Worm (Caenorhabditis elegans): ENCODE results near the gene F09F9.3.

- TF ChIP-seq ama-1 (optimal IDR thresholded peaks at IDR 0.05) = no peak
- TF ChIP-seq nhr-25 (tag; optimal IDR thresholded peaks at IDR 0.05) = no peak
- TF ChIP-seq peb-1 (tag; optimal IDR thresholded peaks at IDR 0.05) = no peak
- no peak for TF ChIP-seq nhr-11 (tag; optimal IDR thresholded peaks at IDR 0.05)
- no peak for TF ChIP-seq elt-1 (tag; optimal IDR thresholded peaks at IDR 0.05)
- no peak for TF ChIP-seq nhr-129 (tag; optimal IDR thresholded peaks at IDR 0.05)
- no peak for TF ChIP-seq snpc-4 (tag; optimal IDR thresholded peaks at IDR 0.05)
- no peak for TF ChIP-seq lsy-2 (tag; optimal IDR thresholded peaks at IDR 0.05)
- TF ChIP-seq lin-11 (tag; optimal IDR thresholded peaks at IDR 0.05) = no peak
- TF ChIP-seq nhr-77 (tag; optimal IDR thresholded peaks at IDR 0.05) = no peak
- TF ChIP-seq lin-39 (tag; optimal IDR thresholded peaks at IDR 0.05) = no peak
Measured at ce11 chrX:4133378-4133777, 12.5 kb upstream of the F09F9.3 start.
